Fruit fly (Drosophila melanogaster): Measurements from ENCODE around the gene ND-13B.

DNA sequence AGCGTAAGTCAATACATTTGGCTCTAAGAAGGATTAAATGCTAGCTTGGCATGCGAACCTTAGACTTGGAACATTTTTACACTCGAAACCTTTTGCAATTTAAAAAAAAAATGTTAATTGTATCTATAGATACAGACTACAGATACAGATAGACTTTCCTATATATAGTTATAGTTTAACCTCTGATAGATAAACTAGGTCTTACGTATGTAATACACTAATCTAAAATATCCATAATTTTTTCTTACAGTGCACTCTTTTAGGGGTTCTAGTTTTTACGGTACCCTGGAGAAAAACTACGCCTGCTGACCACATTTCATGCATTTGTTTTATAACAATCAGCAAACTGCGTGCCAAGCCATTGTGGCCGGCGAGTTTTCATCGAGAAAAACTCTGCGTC is 46.8 kb downstream of the ND-13B start:
- TF ChIP-seq OdsH (GFP tag; optimal IDR thresholded peaks at IDR 0.05) (no peak), fd59A (GFP tag; optimal IDR thresholded peaks at IDR 0.05) (no peak), dac (GFP tag; optimal IDR thresholded peaks at IDR 0.05) (no peak), CG11762 (GFP tag; optimal IDR thresholded peaks at IDR 0.05; ENCODE audit: insufficient read depth) (no peak), Gug (GFP tag; IDR thresholded peaks at IDR 0.05) (no peak), CG1621 (tag; optimal IDR thresholded peaks at IDR 0.05) (no peak), salr (GFP tag; optimal IDR thresholded peaks at IDR 0.05) (no peak), CG8319 (GFP tag; optimal IDR thresholded peaks at IDR 0.05) (no peak), Eip75B (GFP tag; optimal IDR thresholded peaks at IDR 0.05) (no peak), Hr38 (GFP tag; optimal IDR thresholded peaks at IDR 0.05) (no peak), Sox14 (GFP tag; optimal IDR thresholded peaks at IDR 0.05) (no peak)

All from whole organism, prepupa.